Worm (Caenorhabditis elegans) whole organism, L3 larva: ENCODE results near the gene sek-1.

Experiments used
- ZK546.5 ChIP-seq: sonication (generic microtip); optimal IDR thresholded peaks from 2 replicates; lab custom pipeline; 2017; ENCODE audit warnings: missing biosample characterization, missing genetic modification characterization
- skn-1 ChIP-seq: fragments of 150-350 bp; optimal IDR thresholded peaks from 2 replicates; lab custom pipeline; 2014; ENCODE audit warnings: missing biosample characterization, missing genetic modification characterization
- snpc-4 ChIP-seq: fragments of 150-350 bp; optimal IDR thresholded peaks from 2 replicates; lab custom pipeline; 2014; ENCODE audit warnings: missing biosample characterization, missing genetic modification characterization

- no peak for TF ChIP-seq snpc-4 (tag; lab: Kevin White, UChicago)
- no peak for TF ChIP-seq ZK546.5
- no peak for TF ChIP-seq skn-1 (tag; lab: Kevin White, UChicago)
Measured at ce11 chrX:7815230-7815629, 1.3 kb upstream of the sek-1 start.
